Worm (Caenorhabditis elegans) whole organism, young adult: ENCODE results near the gene attf-3.
"Not testable (repeated sequence)": the region's sequence is repeated elsewhere in the genome, so short reads cannot be mapped to it uniquely, and the experiment has no call there.

Experiments used
- B0019.2 ChIP-seq: fragments of 200-800 bp; sonication (Bioruptor generic); conservative IDR thresholded peaks from 2 replicates; pipeline ENCODE4 v1.3.6; 2022; ENCODE audit warnings: missing genetic modification reagents, missing genetic modification characterization, missing compliant biosample characterization
- C06A6.2 ChIP-seq: fragments of 200-800 bp; sonication (Bioruptor generic); conservative IDR thresholded peaks from 2 replicates; pipeline ENCODE4 v1.3.6; 2022; ENCODE audit warnings: missing genetic modification characterization, missing compliant biosample characterization
- F10E7.11 ChIP-seq: sonication (generic microtip); optimal IDR thresholded peaks from 2 replicates; lab custom pipeline; 2017; ENCODE audit warnings: mild to moderate bottlenecking, missing genetic modification characterization, moderate library complexity, missing compliant biosample characterization
- F22D6.2 ChIP-seq: sonication (generic microtip); optimal IDR thresholded peaks from 2 replicates; lab custom pipeline; 2016; ENCODE audit warnings: mild to moderate bottlenecking, missing genetic modification characterization, missing compliant biosample characterization
- F33H1.4 ChIP-seq: fragments of 200-800 bp; sonication (Bioruptor generic); IDR thresholded peaks from 2 replicates; pipeline ENCODE4 v1.3.6; 2022; ENCODE audit warnings: missing genetic modification reagents, missing genetic modification characterization, missing compliant biosample characterization
- F55B11.4 ChIP-seq: sonication (generic microtip); optimal IDR thresholded peaks from 2 replicates; lab custom pipeline; 2016; ENCODE audit warnings: missing compliant biosample characterization, missing genetic modification characterization, borderline replicate concordance; ENCODE audit not compliant: insufficient read depth
- F57A8.1 ChIP-seq: fragments of 200-800 bp; sonication (Bioruptor generic); optimal IDR thresholded peaks from 2 replicates; lab custom pipeline; 2018; ENCODE audit warnings: mild to moderate bottlenecking, missing genetic modification characterization, moderate library complexity, missing compliant biosample characterization
- ama-1 ChIP-seq, 3 experiments: fragments of 150-350 bp in 1 of 3; sonication (generic microtip) in 2 of 3; optimal IDR thresholded peaks; 2 replicates each; lab custom pipeline; 2014 to 2018; ENCODE audit warnings: missing biosample characterization in 2 of 3, missing genetic modification characterization in 2 of 3, missing genetic modification reagents in 2 of 3
- aptf-3 ChIP-seq: fragments of 200-800 bp; sonication (Bioruptor generic); IDR thresholded peaks from 2 replicates; pipeline ENCODE4 v1.3.6; 2022; ENCODE audit warnings: missing genetic modification characterization, missing compliant biosample characterization
- athp-1 ChIP-seq: sonication (generic microtip); optimal IDR thresholded peaks from 2 replicates; lab custom pipeline; 2017; ENCODE audit warnings: mild to moderate bottlenecking, missing genetic modification characterization, missing compliant biosample characterization
- attf-5 ChIP-seq: fragments of 200-800 bp; sonication (Bioruptor generic); optimal IDR thresholded peaks from 2 replicates; lab custom pipeline; 2018; ENCODE audit warnings: mild to moderate bottlenecking, missing genetic modification characterization, missing compliant biosample characterization
- attf-6 ChIP-seq: fragments of 200-800 bp; sonication (Bioruptor generic); IDR thresholded peaks from 2 replicates; pipeline ENCODE4 v1.3.6; 2022; ENCODE audit warnings: missing genetic modification reagents, missing genetic modification characterization, missing compliant biosample characterization
- bed-2 ChIP-seq: fragments of 200-800 bp; sonication (Bioruptor generic); IDR thresholded peaks from 2 replicates; pipeline ENCODE4 v1.3.6; 2022; ENCODE audit warnings: missing genetic modification reagents, missing genetic modification characterization, missing compliant biosample characterization
- cebp-1 ChIP-seq, 2 experiments: fragments of 200-800 bp in 1 of 2; sonication (Bioruptor generic) in 1 of 2; sonication (generic microtip) in 1 of 2; IDR thresholded peaks in 1 of 2; optimal IDR thresholded peaks in 1 of 2; 2 replicates each; pipeline versions ENCODE4 v1.3.6 to Lab custom; 2017 to 2022; ENCODE audit warnings: missing compliant biosample characterization in 2 of 2, missing genetic modification characterization in 2 of 2, mild to moderate bottlenecking in 1 of 2, missing genetic modification reagents in 1 of 2, moderate library complexity in 1 of 2
- cebp-2 ChIP-seq: fragments of 200-800 bp; sonication (Bioruptor generic); IDR thresholded peaks from 2 replicates; pipeline ENCODE4 v1.3.6; 2022; ENCODE audit warnings: missing genetic modification characterization, missing compliant biosample characterization
- ceh-27 ChIP-seq: fragments of 200-800 bp; sonication (Bioruptor generic); optimal IDR thresholded peaks from 2 replicates; lab custom pipeline; 2018; ENCODE audit warnings: mild to moderate bottlenecking, missing genetic modification characterization, moderate library complexity, missing compliant biosample characterization
- ceh-79 ChIP-seq: sonication (generic microtip); optimal IDR thresholded peaks from 2 replicates; lab custom pipeline; 2017; ENCODE audit warnings: mild to moderate bottlenecking, missing genetic modification characterization, missing compliant biosample characterization
- die-1 ChIP-seq: sonication (generic microtip); optimal IDR thresholded peaks from 2 replicates; lab custom pipeline; 2016; ENCODE audit warnings: missing genotype, mild to moderate bottlenecking, missing genetic modification characterization, missing compliant biosample characterization
- egl-44 ChIP-seq: fragments of 200-800 bp; sonication (Bioruptor generic); IDR thresholded peaks from 2 replicates; pipeline ENCODE4 v1.3.6; 2022; ENCODE audit warnings: missing genetic modification reagents, missing genetic modification characterization, missing compliant biosample characterization
- ekl-4 ChIP-seq: fragments of 200-800 bp; sonication (Bioruptor generic); IDR thresholded peaks from 2 replicates; pipeline ENCODE4 v1.3.6; 2022; ENCODE audit warnings: missing genetic modification reagents, missing genetic modification characterization, missing compliant biosample characterization
- hlh-26 ChIP-seq: fragments of 200-800 bp; sonication (Bioruptor generic); conservative IDR thresholded peaks from 2 replicates; pipeline ENCODE4 v1.3.6; 2022; ENCODE audit warnings: missing genetic modification reagents, missing genetic modification characterization, missing compliant biosample characterization
- hmg-1.2 ChIP-seq: fragments of 200-800 bp; sonication (Bioruptor generic); IDR thresholded peaks from 2 replicates; pipeline ENCODE4 v1.3.6; 2022; ENCODE audit warnings: missing genetic modification reagents, missing genetic modification characterization, missing compliant biosample characterization
- lin-35 ChIP-seq, 3 experiments: fragments of 150-350 bp in 2 of 3; sonication (generic microtip) in 1 of 3; optimal IDR thresholded peaks; 2 replicates each; lab custom pipeline; 2014 to 2018; ENCODE audit warnings: missing biosample characterization in 3 of 3, missing genetic modification characterization in 3 of 3, missing genetic modification reagents in 3 of 3
- lin-40 ChIP-seq: sonication (generic microtip); optimal IDR thresholded peaks from 2 replicates; lab custom pipeline; 2016; ENCODE audit warnings: missing genetic modification characterization, mild to moderate bottlenecking, missing compliant biosample characterization, missing genotype, missing genetic modification reagents
- lin-54 ChIP-seq: fragments of 200-800 bp; sonication (Bioruptor generic); optimal IDR thresholded peaks from 2 replicates; lab custom pipeline; 2018; ENCODE audit warnings: mild to moderate bottlenecking, missing genetic modification characterization, missing compliant biosample characterization
- lir-1 ChIP-seq: fragments of 200-800 bp; sonication (Bioruptor generic); conservative IDR thresholded peaks from 2 replicates; pipeline ENCODE4 v1.3.6; 2022; ENCODE audit warnings: missing genetic modification reagents, missing genetic modification characterization, missing compliant biosample characterization
- madf-3 ChIP-seq: fragments of 200-800 bp; sonication (Bioruptor generic); IDR thresholded peaks from 2 replicates; pipeline ENCODE4 v1.3.6; 2022; ENCODE audit warnings: missing genetic modification reagents, missing genetic modification characterization, missing compliant biosample characterization
- madf-6 ChIP-seq: fragments of 200-800 bp; sonication (Bioruptor generic); IDR thresholded peaks from 2 replicates; pipeline ENCODE4 v1.3.6; 2022; ENCODE audit warnings: missing genetic modification reagents, missing genetic modification characterization, missing compliant biosample characterization
- mes-4 ChIP-seq: sonication (generic microtip); optimal IDR thresholded peaks from 2 replicates; lab custom pipeline; 2016; ENCODE audit warnings: missing genotype, missing genetic modification characterization, missing compliant biosample characterization
- pbrm-1 ChIP-seq: fragments of 200-800 bp; sonication (Bioruptor generic); IDR thresholded peaks from 2 replicates; pipeline ENCODE4 v1.3.6; 2022; ENCODE audit warnings: missing genetic modification reagents, missing genetic modification characterization, missing compliant biosample characterization
- rcor-1 ChIP-seq: fragments of 200-800 bp; sonication (Bioruptor generic); IDR thresholded peaks from 2 replicates; pipeline ENCODE4 v1.3.6; 2022; ENCODE audit warnings: missing genetic modification reagents, missing genetic modification characterization, missing compliant biosample characterization
- snpc-1.1 ChIP-seq: sonication (generic microtip); optimal IDR thresholded peaks from 2 replicates; lab custom pipeline; 2017; ENCODE audit warnings: missing genetic modification characterization, mild to moderate bottlenecking, missing compliant biosample characterization, antibody characterized with exemption, moderate library complexity, missing genotype, missing genetic modification reagents; ENCODE audit not compliant: insufficient read depth
- snpc-3.4 ChIP-seq: sonication (generic microtip); optimal IDR thresholded peaks from 2 replicates; lab custom pipeline; 2017; ENCODE audit warnings: missing genetic modification characterization, mild to moderate bottlenecking, missing compliant biosample characterization, antibody characterized with exemption, moderate library complexity, missing genotype, missing genetic modification reagents
- snpc-4 ChIP-seq, 5 experiments: fragments of 150-350 bp in 1 of 5; sonication (generic microtip) in 4 of 5; optimal IDR thresholded peaks; 2 replicates each; lab custom pipeline; 2014 to 2018; ENCODE audit warnings: missing genetic modification characterization in 5 of 5, missing biosample characterization in 3 of 5, antibody characterized with exemption in 2 of 5, mild to moderate bottlenecking in 2 of 5, missing compliant biosample characterization in 2 of 5, missing genotype in 2 of 5, moderate library complexity in 2 of 5, missing genetic modification reagents in 1 of 5
- zim-3 ChIP-seq: sonication (generic microtip); optimal IDR thresholded peaks from 2 replicates; lab custom pipeline; 2017; ENCODE audit warnings: mild to moderate bottlenecking, missing genetic modification characterization, moderate library complexity, missing compliant biosample characterization
- ztf-18 ChIP-seq: sonication (generic microtip); optimal IDR thresholded peaks from 2 replicates; lab custom pipeline; 2016; ENCODE audit warnings: missing genotype, mild to moderate bottlenecking, missing genetic modification characterization, missing compliant biosample characterization
- ztf-22 ChIP-seq: fragments of 200-800 bp; sonication (Bioruptor generic); optimal IDR thresholded peaks from 2 replicates; lab custom pipeline; 2018; ENCODE audit warnings: mild to moderate bottlenecking, missing genetic modification characterization, moderate library complexity, missing compliant biosample characterization
- ztf-26 ChIP-seq: sonication (generic microtip); optimal IDR thresholded peaks from 2 replicates; lab custom pipeline; 2017; ENCODE audit warnings: missing genetic modification characterization, missing compliant biosample characterization
- ztf-3 ChIP-seq: fragments of 200-800 bp; sonication (Bioruptor generic); optimal IDR thresholded peaks from 2 replicates; lab custom pipeline; 2018; ENCODE audit warnings: mild to moderate bottlenecking, missing genetic modification characterization, missing compliant biosample characterization
- ztf-6 ChIP-seq: fragments of 200-800 bp; sonication (Bioruptor generic); IDR thresholded peaks from 2 replicates; pipeline ENCODE4 v1.3.6; 2022; ENCODE audit warnings: missing genetic modification reagents, missing genetic modification characterization, missing compliant biosample characterization

The attf-3 gene

DNA sequence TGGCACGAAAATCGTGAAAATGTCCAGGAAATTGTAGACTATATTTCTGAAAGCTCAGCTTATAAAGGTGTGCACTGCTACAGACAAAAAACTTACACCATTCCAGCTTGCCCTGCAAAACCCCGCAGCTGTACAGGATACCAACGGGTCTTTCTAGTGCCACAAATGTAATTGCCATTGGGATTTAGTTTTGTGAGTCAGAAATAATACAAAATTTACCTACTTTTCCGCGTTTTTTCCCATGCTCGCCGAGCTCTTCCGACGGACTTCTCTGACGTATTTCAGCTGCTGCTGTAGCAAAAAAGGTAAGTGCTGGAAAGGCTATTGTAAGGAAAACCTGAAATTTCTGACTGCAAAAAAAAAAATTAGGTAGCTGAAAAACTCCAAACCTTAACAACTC, 10.8 kb upstream of the attf-3 start, which contains the start of gene C29F9.8:
Gene C29F9.8 (minus strand): TSS at position 101 of the 400 bp plus-strand sequence.
- not testable (repeated sequence) for TF ChIP-seq madf-6 (GFP tag; lab: Robert Waterston, UW); ekl-4 (GFP tag; lab: Robert Waterston, UW); ztf-22

DNA sequence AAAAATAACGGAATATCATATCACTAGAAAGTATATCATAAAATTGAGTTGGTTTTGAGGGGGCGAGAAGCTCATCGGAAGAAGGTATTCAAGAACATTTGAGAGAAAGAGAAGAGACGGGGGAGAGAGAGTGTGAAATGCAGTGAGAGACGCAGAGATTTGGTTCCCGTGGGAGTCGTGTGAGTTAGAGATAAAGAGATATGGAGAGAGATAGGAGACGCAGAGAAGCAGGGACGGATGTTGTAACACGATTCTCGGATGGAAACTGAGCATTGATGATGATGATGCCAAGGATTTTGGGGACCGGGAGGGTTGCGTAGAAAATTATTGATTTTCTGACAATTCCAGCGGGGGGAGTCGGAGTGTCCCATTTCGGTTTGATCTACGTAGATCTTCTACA, 10.0 kb upstream of the attf-3 start:
- TF ChIP-seq ztf-18 (tag; lab: Kevin White, UChicago) (no peak), bed-2 (GFP tag; lab: Robert Waterston, UW) (no peak), rcor-1 (GFP tag; lab: Robert Waterston, UW) (no peak), cebp-1 (GFP tag; IDR thresholded peaks at IDR 0.05; lab: Robert Waterston, UW) (no peak), cebp-1 (tag; optimal IDR thresholded peaks at IDR 0.05; lab: Kevin White, UChicago) (peak; percentile 0), ztf-22 (no peak), snpc-4 (GFP tag; optimal IDR thresholded peaks at IDR 0.05; lab: Kevin White, UChicago) (no peak), snpc-4 (tag; optimal IDR thresholded peaks at IDR 0.05; lab: Kevin White, UChicago) (no peak), madf-6 (GFP tag; lab: Robert Waterston, UW) (no peak), F10E7.11 (tag; lab: Kevin White, UChicago) (no peak), F57A8.1 (no peak), madf-3 (no peak), hmg-1.2 (GFP tag; lab: Robert Waterston, UW) (peak; percentile 90), athp-1 (tag; lab: Kevin White, UChicago) (no peak), ama-1 (optimal IDR thresholded peaks at IDR 0.05; lab: Kevin White, UChicago) (no peak), ama-1 (GFP tag; optimal IDR thresholded peaks at IDR 0.05; lab: Kevin White, UChicago) (no peak), ztf-3 (GFP tag; lab: Kevin White, UChicago) (no peak)

DNA sequence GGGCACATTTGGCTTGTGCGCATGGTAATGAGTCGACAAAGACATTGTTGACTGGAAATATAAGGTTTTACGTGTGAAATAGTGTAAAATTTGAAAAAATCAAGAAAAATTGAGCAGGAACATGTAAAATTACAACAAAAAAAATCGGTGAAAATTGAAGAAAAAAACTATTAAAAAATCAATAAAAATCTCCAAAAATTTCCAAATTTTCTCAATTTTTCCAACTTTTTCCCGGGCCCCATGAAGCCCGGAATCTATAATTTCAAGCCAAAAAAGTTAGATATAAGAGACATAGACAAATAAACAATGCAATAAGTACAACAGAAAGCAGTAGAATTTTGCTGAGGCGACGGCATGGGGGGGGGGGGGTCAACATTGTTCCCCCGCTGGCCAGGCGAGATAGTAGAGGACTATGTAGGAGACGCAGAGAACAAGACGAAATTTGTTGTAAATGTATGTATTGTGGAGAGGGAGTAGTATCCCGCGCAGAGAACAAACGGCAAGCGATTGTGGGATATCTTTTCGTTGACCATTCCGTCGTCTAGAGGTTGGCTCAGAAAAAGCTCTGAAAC, 8.7 kb upstream of the attf-3 start, which contains the start of gene pat-4:
Gene pat-4 (minus strand): TSS at position 51 of the 572 bp plus-strand sequence.
- TF ChIP-seq lin-40 (tag; lab: Kevin White, UChicago) (no peak), ceh-79 (tag; lab: Kevin White, UChicago) (no peak), lin-54 (no peak), hmg-1.2 (GFP tag; lab: Robert Waterston, UW) (peak; percentile 88), B0019.2 (GFP tag; lab: Robert Waterston, UW) (no peak), ceh-27 (GFP tag; lab: Kevin White, UChicago) (no peak), cebp-2 (no peak), C06A6.2 (GFP tag; lab: Robert Waterston, UW) (no peak), snpc-3.4 (tag; lab: Kevin White, UChicago) (no peak), cebp-1 (GFP tag; IDR thresholded peaks at IDR 0.05; lab: Robert Waterston, UW) (no peak), cebp-1 (tag; optimal IDR thresholded peaks at IDR 0.05; lab: Kevin White, UChicago) (peak; percentile 42), F33H1.4 (GFP tag; lab: Robert Waterston, UW) (no peak), zim-3 (tag; lab: Kevin White, UChicago) (no peak), egl-44 (GFP tag; lab: Robert Waterston, UW) (no peak), ztf-6 (GFP tag; lab: Robert Waterston, UW) (no peak)

DNA sequence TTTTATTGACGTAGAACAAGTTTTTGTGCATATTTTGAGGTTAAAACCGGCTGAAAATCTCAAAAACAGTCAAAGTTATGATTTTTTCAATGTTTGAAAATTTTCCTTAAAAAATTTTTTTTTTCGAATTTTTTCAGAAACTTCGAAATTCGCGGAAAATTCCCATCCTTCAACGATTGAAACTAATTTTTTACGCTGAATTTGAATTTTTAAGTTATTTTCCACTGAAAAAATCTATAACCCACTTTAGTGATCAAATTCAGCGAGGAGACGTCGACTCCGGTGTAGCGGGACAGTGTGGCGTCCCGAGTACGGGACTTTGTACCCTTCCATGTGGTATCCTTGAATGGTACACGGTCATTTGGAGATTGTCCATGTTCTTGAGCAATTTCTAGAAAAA, 6.1 kb upstream of the attf-3 start:
- TF ChIP-seq hlh-26 (GFP tag; lab: Robert Waterston, UW) (no peak), attf-5 (GFP tag; lab: Kevin White, UChicago) (no peak), snpc-1.1 (tag; lab: Kevin White, UChicago) (no peak), lir-1 (GFP tag; lab: Robert Waterston, UW) (no peak), mes-4 (tag; lab: Kevin White, UChicago) (no peak), egl-44 (GFP tag; lab: Robert Waterston, UW) (no peak), snpc-4 (GFP tag; optimal IDR thresholded peaks at IDR 0.05; lab: Kevin White, UChicago) (no peak), snpc-4 (tag; optimal IDR thresholded peaks at IDR 0.05; lab: Kevin White, UChicago) (no peak), ztf-26 (tag; lab: Kevin White, UChicago) (no peak), pbrm-1 (GFP tag; lab: Robert Waterston, UW) (no peak), die-1 (tag; lab: Kevin White, UChicago) (no peak), bed-2 (GFP tag; lab: Robert Waterston, UW) (no peak), ztf-22 (no peak), attf-6 (GFP tag; lab: Robert Waterston, UW) (no peak), F55B11.4 (tag; lab: Kevin White, UChicago) (no peak), ekl-4 (GFP tag; lab: Robert Waterston, UW) (no peak), F22D6.2 (tag; lab: Kevin White, UChicago) (no peak), lin-35 (GFP tag; optimal IDR thresholded peaks at IDR 0.05; lab: Kevin White, UChicago) (no peak), aptf-3 (GFP tag; lab: Robert Waterston, UW) (no peak)
